Worm (Caenorhabditis elegans) whole organism, early embryonic: Measurements from ENCODE around the gene itm-2.

Experiments
- B0310.2 ChIP-seq: sonication (generic microtip); optimal IDR thresholded peaks from 2 replicates; lab custom pipeline; 2016; ENCODE audit warnings: mild to moderate bottlenecking, missing genetic modification characterization, missing compliant biosample characterization
- F13C5.2 ChIP-seq: sonication (generic microtip); optimal IDR thresholded peaks from 2 replicates; lab custom pipeline; 2017; ENCODE audit warnings: mild to moderate bottlenecking, missing genetic modification characterization, inconsistent platforms, missing compliant biosample characterization
- aly-1 ChIP-seq: sonication (generic microtip); optimal IDR thresholded peaks from 2 replicates; lab custom pipeline; 2016; ENCODE audit warnings: missing genetic modification characterization, missing compliant biosample characterization
- ama-1 ChIP-seq: fragments of 150-350 bp; optimal IDR thresholded peaks from 2 replicates; lab custom pipeline; 2014
- ceh-13 ChIP-seq: fragments of 200-800 bp; sonication (Bioruptor generic); optimal IDR thresholded peaks from 2 replicates; lab custom pipeline; 2018; ENCODE audit warnings: mild to moderate bottlenecking, missing genetic modification characterization, missing compliant biosample characterization
- ceh-36 ChIP-seq: sonication (generic microtip); optimal IDR thresholded peaks from 2 replicates; lab custom pipeline; 2016; ENCODE audit warnings: missing genetic modification characterization, inconsistent platforms, missing compliant biosample characterization
- ets-7 ChIP-seq: sonication (generic microtip); optimal IDR thresholded peaks from 2 replicates; lab custom pipeline; 2016; ENCODE audit warnings: missing genotype, missing genetic modification characterization, missing compliant biosample characterization
- flt-1 ChIP-seq: fragments of 200-800 bp; sonication (Bioruptor generic); IDR thresholded peaks from 2 replicates; pipeline ENCODE4 v1.3.6; 2022; ENCODE audit warnings: missing genetic modification characterization, missing compliant biosample characterization
- hmbx-1 ChIP-seq: sonication (generic microtip); optimal IDR thresholded peaks from 2 replicates; lab custom pipeline; 2016; ENCODE audit warnings: mild to moderate bottlenecking, missing genetic modification characterization, missing compliant biosample characterization
- hmg-4 ChIP-seq: fragments of 200-800 bp; sonication (Bioruptor generic); optimal IDR thresholded peaks from 2 replicates; lab custom pipeline; 2018; ENCODE audit warnings: mild to moderate bottlenecking, missing genetic modification characterization, missing compliant biosample characterization
- hnd-1 ChIP-seq: sonication (generic microtip); optimal IDR thresholded peaks from 2 replicates; lab custom pipeline; 2016; ENCODE audit warnings: missing genetic modification characterization, missing compliant biosample characterization
- pes-1 ChIP-seq: fragments of 200-800 bp; sonication (Bioruptor generic); IDR thresholded peaks from 2 replicates; pipeline ENCODE4 v1.3.6; 2022; ENCODE audit warnings: missing genetic modification reagents, missing genetic modification characterization, missing compliant biosample characterization
- scrt-1 ChIP-seq: fragments of 200-800 bp; sonication (Bioruptor generic); IDR thresholded peaks from 2 replicates; pipeline ENCODE4 v1.3.6; 2022; ENCODE audit warnings: missing genetic modification characterization, missing compliant biosample characterization
- sea-1 ChIP-seq: fragments of 200-800 bp; sonication (Bioruptor generic); conservative IDR thresholded peaks from 2 replicates; pipeline ENCODE4 v1.3.6; 2022; ENCODE audit warnings: missing genetic modification characterization, missing compliant biosample characterization
- tbx-11 ChIP-seq: fragments of 200-800 bp; sonication (Bioruptor generic); IDR thresholded peaks from 2 replicates; pipeline ENCODE4 v1.3.6; 2022; ENCODE audit warnings: missing genetic modification characterization, missing compliant biosample characterization
- tbx-37 ChIP-seq: fragments of 200-800 bp; sonication (Bioruptor generic); conservative IDR thresholded peaks from 2 replicates; pipeline ENCODE4 v1.3.6; 2022; ENCODE audit warnings: missing genetic modification reagents, missing genetic modification characterization, missing compliant biosample characterization
- tra-4 ChIP-seq: sonication (generic microtip); optimal IDR thresholded peaks from 2 replicates; lab custom pipeline; 2017; ENCODE audit warnings: missing genetic modification characterization, missing compliant biosample characterization

The itm-2 gene

ce11 chrX:5444863-5445262 lies at the start of gene itm-2:
itm-2 (plus strand) TSS chrX:5445163.
- TF ChIP-seq tbx-11 (GFP tag; lab: Robert Waterston, UW): no peak
- no peak for TF ChIP-seq tbx-37 (GFP tag; lab: Robert Waterston, UW)
- no peak for TF ChIP-seq scrt-1 (GFP tag; lab: Robert Waterston, UW)
- no peak for TF ChIP-seq ceh-36
- no peak for TF ChIP-seq ama-1 (lab: Kevin White, UChicago)
- TF ChIP-seq ets-7 (tag; lab: Kevin White, UChicago): no peak
- TF ChIP-seq ceh-13 (GFP tag; lab: Kevin White, UChicago): no peak

DNA sequence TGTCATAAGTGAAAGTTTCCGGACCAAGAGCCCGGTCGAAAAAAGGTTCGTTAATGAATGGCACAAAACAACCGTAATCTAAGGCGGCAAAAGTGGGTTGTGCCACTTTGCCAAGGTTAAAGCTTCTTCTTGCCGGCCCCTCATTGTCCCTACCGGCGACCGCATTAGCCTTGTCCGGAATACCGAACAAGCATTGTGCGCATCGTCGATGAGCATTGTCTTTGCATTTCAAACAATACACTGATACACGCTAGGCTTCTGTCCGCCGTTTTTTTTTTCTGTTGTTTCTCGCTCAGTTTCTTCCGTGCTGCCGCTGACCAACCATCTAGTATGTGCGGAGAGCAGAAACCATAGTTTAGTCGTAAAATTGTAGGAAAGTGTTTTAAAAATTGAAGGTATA lies 47.7 kb upstream of the itm-2 start, which contains the start of gene C03F11.2:
TSS of gene C03F11.2 (minus strand) at position 101 of the 400 bp plus-strand sequence.
- TF ChIP-seq ceh-36: no peak
- no peak for TF ChIP-seq hnd-1
- no peak for TF ChIP-seq pes-1 (GFP tag; lab: Robert Waterston, UW)
- no peak for TF ChIP-seq flt-1 (GFP tag; lab: Robert Waterston, UW)
- TF ChIP-seq ama-1 (lab: Kevin White, UChicago): no peak
- TF ChIP-seq sea-1 (GFP tag; lab: Robert Waterston, UW): no peak
- no peak for TF ChIP-seq hmg-4 (GFP tag; lab: Kevin White, UChicago)
- TF ChIP-seq aly-1 (tag; lab: Kevin White, UChicago): no peak
- TF ChIP-seq B0310.2 (tag; lab: Kevin White, UChicago): no peak
- no peak for TF ChIP-seq F13C5.2 (tag; lab: Kevin White, UChicago)
- no peak for TF ChIP-seq ceh-13 (GFP tag; lab: Kevin White, UChicago)
- TF ChIP-seq tbx-11 (GFP tag; lab: Robert Waterston, UW): no peak
- TF ChIP-seq ets-7 (tag; lab: Kevin White, UChicago): no peak
- no peak for TF ChIP-seq tbx-37 (GFP tag; lab: Robert Waterston, UW)
- TF ChIP-seq tra-4: no peak
- no peak for TF ChIP-seq hmbx-1 (tag; lab: Kevin White, UChicago)
- TF ChIP-seq scrt-1 (GFP tag; lab: Robert Waterston, UW): no peak

ce11 chrX:5400524-5400923 lies 44.4 kb upstream of the itm-2 start, which contains the start of gene scav-1:
scav-1 (minus strand) TSS chrX:5400584.
- TF ChIP-seq tbx-11 (GFP tag; lab: Robert Waterston, UW): no peak
- no peak for TF ChIP-seq pes-1 (GFP tag; lab: Robert Waterston, UW)
- TF ChIP-seq ets-7 (tag; lab: Kevin White, UChicago): no peak
- TF ChIP-seq ceh-13 (GFP tag; lab: Kevin White, UChicago): no peak
- no peak for TF ChIP-seq tra-4
- TF ChIP-seq flt-1 (GFP tag; lab: Robert Waterston, UW): no peak
- TF ChIP-seq ama-1 (lab: Kevin White, UChicago): no peak
- TF ChIP-seq aly-1 (tag; lab: Kevin White, UChicago): no peak
- no peak for TF ChIP-seq ceh-36
- no peak for TF ChIP-seq hnd-1
- TF ChIP-seq hmbx-1 (tag; lab: Kevin White, UChicago): no peak
- no peak for TF ChIP-seq F13C5.2 (tag; lab: Kevin White, UChicago)
- TF ChIP-seq B0310.2 (tag; lab: Kevin White, UChicago): no peak
- no peak for TF ChIP-seq scrt-1 (GFP tag; lab: Robert Waterston, UW)
- no peak for TF ChIP-seq tbx-37 (GFP tag; lab: Robert Waterston, UW)
- no peak for TF ChIP-seq sea-1 (GFP tag; lab: Robert Waterston, UW)
- TF ChIP-seq hmg-4 (GFP tag; lab: Kevin White, UChicago): no peak

DNA sequence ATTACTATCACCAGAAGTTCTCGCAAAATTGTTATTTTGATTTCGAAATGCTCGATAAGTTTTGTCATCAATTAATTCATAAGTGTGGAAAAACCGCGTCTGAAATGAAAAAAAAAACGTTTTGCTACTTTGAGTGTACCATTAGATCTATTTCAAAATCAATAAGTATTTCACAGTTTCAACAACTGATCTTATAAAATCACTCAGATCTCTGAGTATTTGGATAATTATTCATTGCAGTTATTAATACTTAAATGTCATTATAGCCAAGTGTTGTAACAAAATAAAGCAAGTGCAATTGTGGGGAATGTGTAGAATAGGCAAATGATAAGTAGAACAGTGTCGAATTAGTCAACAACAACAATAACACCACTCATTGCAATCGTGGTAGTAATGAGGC lies 38.6 kb upstream of the itm-2 start, which contains the start of gene C03F11.4:
TSS of gene C03F11.4 (minus strand) at position 101 of the 400 bp plus-strand sequence.
- TF ChIP-seq F13C5.2 (tag; lab: Kevin White, UChicago) (no peak), hmg-4 (GFP tag; lab: Kevin White, UChicago) (no peak), tbx-37 (GFP tag; lab: Robert Waterston, UW) (no peak), scrt-1 (GFP tag; lab: Robert Waterston, UW) (no peak)

- TF ChIP-seq tbx-11 (GFP tag; lab: Robert Waterston, UW): peak; percentile 79
- peak; percentile 42 for TF ChIP-seq B0310.2 (tag; lab: Kevin White, UChicago)
- no peak for TF ChIP-seq ets-7 (tag; lab: Kevin White, UChicago)
- TF ChIP-seq tra-4: no peak
- no peak; the same call in 1 of the 2 replicates for TF ChIP-seq pes-1 (GFP tag; lab: Robert Waterston, UW)
- peak; percentile 43 for TF ChIP-seq ceh-36
- peak; percentile 41 for TF ChIP-seq hnd-1
- TF ChIP-seq scrt-1 (GFP tag; lab: Robert Waterston, UW): peak; percentile 80
- TF ChIP-seq aly-1 (tag; lab: Kevin White, UChicago): peak; percentile 31
- peak; percentile 69 for TF ChIP-seq tbx-37 (GFP tag; lab: Robert Waterston, UW)
- TF ChIP-seq hmg-4 (GFP tag; lab: Kevin White, UChicago): peak; percentile 65
- TF ChIP-seq hmbx-1 (tag; lab: Kevin White, UChicago): no peak
- TF ChIP-seq F13C5.2 (tag; lab: Kevin White, UChicago): peak; percentile 51
- no peak for TF ChIP-seq sea-1 (GFP tag; lab: Robert Waterston, UW)
- no peak for TF ChIP-seq ama-1 (lab: Kevin White, UChicago)
- TF ChIP-seq ceh-13 (GFP tag; lab: Kevin White, UChicago): peak; percentile 38
- peak; percentile 63 for TF ChIP-seq flt-1 (GFP tag; lab: Robert Waterston, UW)
Measured at ce11 chrX:5407271-5407670, 37.7 kb upstream of the itm-2 start.

ce11 chrX:5413510-5413909 lies 31.5 kb upstream of the itm-2 start, which contains the start of gene pks-1:
pks-1 (plus strand) TSS chrX:5413810.
- TF ChIP-seq tbx-11 (GFP tag; lab: Robert Waterston, UW): no peak
- TF ChIP-seq hmg-4 (GFP tag; lab: Kevin White, UChicago): no peak
- TF ChIP-seq sea-1 (GFP tag; lab: Robert Waterston, UW): no peak
- TF ChIP-seq ceh-36: no peak
- no peak for TF ChIP-seq hnd-1
- no peak for TF ChIP-seq tra-4
- no peak for TF ChIP-seq ama-1 (lab: Kevin White, UChicago)
- TF ChIP-seq hmbx-1 (tag; lab: Kevin White, UChicago): no peak
- TF ChIP-seq aly-1 (tag; lab: Kevin White, UChicago): no peak
- no peak for TF ChIP-seq B0310.2 (tag; lab: Kevin White, UChicago)
- no peak for TF ChIP-seq scrt-1 (GFP tag; lab: Robert Waterston, UW)
- TF ChIP-seq flt-1 (GFP tag; lab: Robert Waterston, UW): no peak
- no peak for TF ChIP-seq pes-1 (GFP tag; lab: Robert Waterston, UW)
